Fruit fly (Drosophila melanogaster) whole organism, embryonic: ENCODE data around the gene Osi17.
A peak's percentile ranks its signal among the peaks of the same experiment; 100 is the strongest.

Source experiments
- Atf3 ChIP-seq: fragments of 200-800 bp; sonication (Bioruptor generic); optimal IDR thresholded peaks from 3 replicates; lab custom pipeline; 2016; ENCODE audit warnings: missing biosample characterization, missing genetic modification characterization
- Atf6 ChIP-seq: fragments of 200-800 bp; sonication (Bioruptor generic); IDR thresholded peaks from 2 replicates; pipeline ENCODE4 v1.3.6; 2022; ENCODE audit warnings: missing biosample characterization, missing genetic modification characterization
- Bgb ChIP-seq: fragments of 200-800 bp; sonication (Bioruptor generic); IDR thresholded peaks from 2 replicates; pipeline ENCODE4 v1.3.6; 2022; ENCODE audit warnings: missing biosample characterization, missing genetic modification characterization; ENCODE audit not compliant: partially characterized antibody
- CG10147 ChIP-seq: fragments of 200-800 bp; sonication (Bioruptor generic); optimal IDR thresholded peaks from 2 replicates; lab custom pipeline; 2019; ENCODE audit warnings: missing biosample characterization, mild to moderate bottlenecking, missing genetic modification characterization, moderate library complexity
- CG10274 ChIP-seq: fragments of 200-800 bp; sonication (Bioruptor generic); optimal IDR thresholded peaks from 3 replicates; lab custom pipeline; 2017; ENCODE audit warnings: missing biosample characterization, mild to moderate bottlenecking, missing genetic modification characterization
- CG12236 ChIP-seq: fragments of 200-800 bp; sonication (Bioruptor generic); optimal IDR thresholded peaks from 2 replicates; lab custom pipeline; 2016; ENCODE audit warnings: missing biosample characterization, missing genetic modification characterization
- CG12744 ChIP-seq: fragments of 200-800 bp; sonication (Bioruptor generic); optimal IDR thresholded peaks from 2 replicates; lab custom pipeline; 2016; ENCODE audit warnings: missing biosample characterization, missing genetic modification characterization
- CG15479 ChIP-seq: fragments of 200-800 bp; sonication (Bioruptor generic); optimal IDR thresholded peaks from 3 replicates; lab custom pipeline; 2019; ENCODE audit warnings: missing biosample characterization, mild to moderate bottlenecking, missing genetic modification characterization, moderate library complexity
- CG1602 ChIP-seq: fragments of 200-800 bp; sonication (Bioruptor generic); optimal IDR thresholded peaks from 3 replicates; lab custom pipeline; 2016; ENCODE audit warnings: missing biosample characterization, missing genetic modification characterization
- CG1603 ChIP-seq: fragments of 200-800 bp; sonication (Bioruptor generic); optimal IDR thresholded peaks from 2 replicates; lab custom pipeline; 2019; ENCODE audit warnings: missing biosample characterization, mild to moderate bottlenecking, missing genetic modification characterization, moderate library complexity
- CG17186 ChIP-seq: fragments of 200-800 bp; sonication (Bioruptor generic); optimal IDR thresholded peaks from 3 replicates; lab custom pipeline; 2017; ENCODE audit warnings: missing biosample characterization, missing genetic modification reagents, missing genetic modification characterization
- CG17361 ChIP-seq: fragments of 200-800 bp; sonication (Bioruptor generic); IDR thresholded peaks from 3 replicates; pipeline ENCODE4 v1.3.6; 2022; ENCODE audit warnings: missing biosample characterization, missing genetic modification characterization
- CG17385 ChIP-seq: fragments of 200-800 bp; sonication (Bioruptor generic); optimal IDR thresholded peaks from 3 replicates; lab custom pipeline; 2018; ENCODE audit warnings: missing biosample characterization, mild to moderate bottlenecking, missing genetic modification characterization
- CG18476 ChIP-seq: fragments of 200-800 bp; sonication (Bioruptor generic); optimal IDR thresholded peaks from 2 replicates; lab custom pipeline; 2016; ENCODE audit warnings: missing biosample characterization, mild to moderate bottlenecking, missing genetic modification characterization
- CG18599 ChIP-seq: fragments of 200-800 bp; sonication (Bioruptor generic); optimal IDR thresholded peaks from 3 replicates; lab custom pipeline; 2017; ENCODE audit warnings: missing biosample characterization, missing genetic modification characterization, mild to moderate bottlenecking, moderate library complexity, missing genetic modification reagents
- CG2116 ChIP-seq: fragments of 200-800 bp; sonication (Bioruptor generic); optimal IDR thresholded peaks from 3 replicates; lab custom pipeline; 2018; ENCODE audit warnings: missing biosample characterization, mild to moderate bottlenecking, missing genetic modification characterization
- CG33557 ChIP-seq: fragments of 200-800 bp; sonication (Bioruptor generic); optimal IDR thresholded peaks from 2 replicates; lab custom pipeline; 2019; ENCODE audit warnings: missing biosample characterization, mild to moderate bottlenecking, missing genetic modification characterization, moderate library complexity
- CG6854 ChIP-seq: fragments of 200-800 bp; sonication (Bioruptor generic); optimal IDR thresholded peaks from 3 replicates; lab custom pipeline; 2017; ENCODE audit warnings: missing biosample characterization, mild to moderate bottlenecking, missing genetic modification characterization
- CG7928 ChIP-seq: fragments of 200-800 bp; sonication (Bioruptor generic); optimal IDR thresholded peaks from 2 replicates; lab custom pipeline; 2017; ENCODE audit warnings: missing biosample characterization, mild to moderate bottlenecking, missing genetic modification characterization
- CG8089 ChIP-seq: fragments of 200-800 bp; sonication (Bioruptor generic); optimal IDR thresholded peaks from 3 replicates; lab custom pipeline; 2016; ENCODE audit warnings: missing biosample characterization, missing genetic modification characterization
- CG9437 ChIP-seq: fragments of 200-800 bp; sonication (Bioruptor generic); optimal IDR thresholded peaks from 2 replicates; lab custom pipeline; 2018; ENCODE audit warnings: missing biosample characterization, mild to moderate bottlenecking, missing genetic modification characterization
- CG9876 ChIP-seq: fragments of 200-800 bp; sonication (Bioruptor generic); optimal IDR thresholded peaks from 2 replicates; lab custom pipeline; 2016; ENCODE audit warnings: missing biosample characterization, missing genetic modification characterization
- Camta ChIP-seq: fragments of 200-800 bp; sonication (Bioruptor generic); optimal IDR thresholded peaks from 2 replicates; lab custom pipeline; 2016; ENCODE audit warnings: missing biosample characterization, missing genetic modification characterization
- Dp ChIP-seq: fragments of 200-800 bp; sonication (Bioruptor generic); optimal IDR thresholded peaks from 2 replicates; lab custom pipeline; 2018; ENCODE audit warnings: missing biosample characterization, mild to moderate bottlenecking, missing genetic modification characterization, moderate library complexity
- Hr51 ChIP-seq, 2 experiments: fragments of 200-800 bp; sonication (Bioruptor generic); optimal IDR thresholded peaks; 2 replicates in 1 of 2; 3 replicates in 1 of 2; lab custom pipeline; 2016 to 2018; ENCODE audit warnings: missing biosample characterization in 2 of 2, missing genetic modification characterization in 2 of 2, mild to moderate bottlenecking in 1 of 2, moderate library complexity in 1 of 2
- Lim3 ChIP-seq: fragments of 200-800 bp; sonication (Bioruptor generic); IDR thresholded peaks from 2 replicates; pipeline ENCODE4 v1.3.6; 2022; ENCODE audit warnings: missing biosample characterization, missing genetic modification characterization
- Lpt ChIP-seq: fragments of >200 bp; optimal IDR thresholded peaks from 2 replicates; lab custom pipeline; 2018; ENCODE audit warnings: missing biosample characterization, missing genetic modification characterization
- MTF-1 ChIP-seq: fragments of 200-800 bp; sonication (Bioruptor generic); optimal IDR thresholded peaks from 2 replicates; lab custom pipeline; 2018; ENCODE audit warnings: missing biosample characterization, mild to moderate bottlenecking, missing genetic modification characterization, borderline replicate concordance
- Meics ChIP-seq: fragments of 200-800 bp; sonication (Bioruptor generic); optimal IDR thresholded peaks from 2 replicates; lab custom pipeline; 2017; ENCODE audit warnings: missing biosample characterization, mild to moderate bottlenecking, missing genetic modification characterization
- Mes4 ChIP-seq: fragments of 200-800 bp; sonication (Bioruptor generic); optimal IDR thresholded peaks from 2 replicates; lab custom pipeline; 2016; ENCODE audit warnings: missing biosample characterization, missing genetic modification characterization
- ase ChIP-seq: fragments of 200-800 bp; sonication (Bioruptor generic); IDR thresholded peaks from 3 replicates; pipeline ENCODE4 v1.3.6; 2022; ENCODE audit warnings: missing biosample characterization, missing genetic modification characterization
- ato ChIP-seq: fragments of 200-800 bp; sonication (Bioruptor generic); IDR thresholded peaks from 2 replicates; pipeline ENCODE4 v1.3.6; 2022; ENCODE audit warnings: missing biosample characterization, missing genetic modification characterization; ENCODE audit not compliant: partially characterized antibody
- bigmax ChIP-seq: fragments of 200-800 bp; sonication (Bioruptor generic); optimal IDR thresholded peaks from 2 replicates; lab custom pipeline; 2018; ENCODE audit warnings: missing biosample characterization, mild to moderate bottlenecking, missing genetic modification characterization
- cg ChIP-seq: fragments of 200-800 bp; sonication (Bioruptor generic); optimal IDR thresholded peaks from 3 replicates; lab custom pipeline; 2019; ENCODE audit warnings: missing biosample characterization, mild to moderate bottlenecking, missing genetic modification characterization, moderate library complexity
- cwo ChIP-seq: fragments of 200-800 bp; sonication (Bioruptor generic); optimal IDR thresholded peaks from 3 replicates; lab custom pipeline; 2017; ENCODE audit warnings: missing biosample characterization, missing genetic modification characterization, mild to moderate bottlenecking, moderate library complexity, missing genetic modification reagents
- dan ChIP-seq: fragments of 200-800 bp; sonication (Bioruptor generic); IDR thresholded peaks from 2 replicates; pipeline ENCODE4 v1.3.6; 2022; ENCODE audit warnings: missing biosample characterization, missing genetic modification characterization
- ewg ChIP-seq: fragments of 200-800 bp; sonication (Bioruptor generic); optimal IDR thresholded peaks from 3 replicates; lab custom pipeline; 2017; ENCODE audit warnings: mild to moderate bottlenecking, missing biosample characterization, missing genetic modification reagents, missing genetic modification characterization
- lmd ChIP-seq: fragments of 200-800 bp; sonication (Bioruptor generic); IDR thresholded peaks from 2 replicates; pipeline ENCODE4 v1.3.6; 2022; ENCODE audit warnings: missing biosample characterization, missing genetic modification characterization
- lov ChIP-seq, 2 experiments: fragments of 200-800 bp in 1 of 2; fragments of >200 bp in 1 of 2; sonication (Bioruptor generic) in 1 of 2; IDR thresholded peaks in 1 of 2; optimal IDR thresholded peaks in 1 of 2; 2 replicates in 1 of 2; 3 replicates in 1 of 2; pipeline versions ENCODE4 v1.3.6 to Lab custom; 2017 to 2022; ENCODE audit warnings: missing biosample characterization in 1 of 2, missing genetic modification characterization in 1 of 2
- mam ChIP-seq: fragments of 200-800 bp; sonication (Bioruptor generic); optimal IDR thresholded peaks from 3 replicates; lab custom pipeline; 2016; ENCODE audit warnings: missing biosample characterization, missing genetic modification characterization
- nerfin-2 ChIP-seq: fragments of 200-800 bp; sonication (Bioruptor generic); IDR thresholded peaks from 2 replicates; pipeline ENCODE4 v1.3.6; 2022; ENCODE audit warnings: missing biosample characterization, missing genetic modification characterization; ENCODE audit not compliant: partially characterized antibody
- odd ChIP-seq: fragments of 200-800 bp; sonication (Bioruptor generic); optimal IDR thresholded peaks from 2 replicates; lab custom pipeline; 2017; ENCODE audit warnings: missing biosample characterization, mild to moderate bottlenecking, missing genetic modification characterization
- rib ChIP-seq: fragments of 200-800 bp; sonication (Bioruptor generic); IDR thresholded peaks from 2 replicates; pipeline ENCODE4 v1.3.6; 2022; ENCODE audit warnings: missing biosample characterization, missing genetic modification characterization
- salm ChIP-seq: fragments of 200-800 bp; sonication (Bioruptor generic); optimal IDR thresholded peaks from 2 replicates; lab custom pipeline; 2018; ENCODE audit warnings: missing biosample characterization, mild to moderate bottlenecking, missing genetic modification characterization
- slp2 ChIP-seq: fragments of 200-800 bp; sonication (Bioruptor generic); optimal IDR thresholded peaks from 2 replicates; lab custom pipeline; 2016; ENCODE audit warnings: missing biosample characterization, missing genetic modification characterization
- sna ChIP-seq: fragments of 200-800 bp; sonication (Bioruptor generic); IDR thresholded peaks from 2 replicates; pipeline ENCODE4 v1.3.6; 2022; ENCODE audit warnings: missing biosample characterization, missing genetic modification characterization; ENCODE audit not compliant: partially characterized antibody
- ssp ChIP-seq: fragments of 200-800 bp; sonication (Bioruptor generic); IDR thresholded peaks from 2 replicates; pipeline ENCODE4 v1.3.6; 2022; ENCODE audit warnings: missing biosample characterization, missing genetic modification characterization
- stwl ChIP-seq: fragments of 200-800 bp; sonication (Bioruptor generic); optimal IDR thresholded peaks from 3 replicates; lab custom pipeline; 2018; ENCODE audit warnings: missing biosample characterization, mild to moderate bottlenecking, missing genetic modification characterization, moderate library complexity
- tgo ChIP-seq: fragments of 200-800 bp; sonication (Bioruptor generic); IDR thresholded peaks from 3 replicates; pipeline ENCODE4 v1.3.6; 2022; ENCODE audit warnings: missing biosample characterization, missing genetic modification characterization
- zfh1 ChIP-seq: fragments of 200-800 bp; sonication (Bioruptor generic); IDR thresholded peaks from 3 replicates; pipeline ENCODE4 v1.3.6; 2022; ENCODE audit warnings: missing biosample characterization, missing genetic modification characterization

Osi17 gene

DNA sequence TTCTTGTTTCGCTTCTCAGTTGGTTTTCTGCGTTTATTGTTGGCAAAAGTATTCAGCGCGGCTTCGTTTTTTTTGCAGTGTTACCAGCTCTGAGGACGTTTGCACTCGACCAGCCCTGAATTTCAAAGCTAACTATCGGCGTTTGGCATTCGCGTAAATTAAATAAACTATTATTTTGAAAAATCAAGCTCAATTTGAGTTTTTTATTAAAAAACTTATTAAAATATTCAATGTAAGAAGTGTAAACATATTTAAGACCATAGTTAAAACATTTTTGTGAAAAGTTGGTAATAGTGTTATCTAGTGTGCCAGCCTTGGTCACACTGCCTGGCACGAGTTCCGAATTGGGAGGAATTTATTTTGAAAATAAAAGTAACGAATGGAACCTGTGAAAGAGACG is 34.2 kb downstream of the Osi17 start, which contains the start of the genes SmD2 and CG18048 (continued):
- no peak for TF ChIP-seq MTF-1 (GFP tag; lab: Kevin White, UChicago)
- no peak for TF ChIP-seq cg (GFP tag; lab: Kevin White, UChicago)
- TF ChIP-seq CG7928, result peak; percentile 93
- no peak for TF ChIP-seq CG9437 (GFP tag; lab: Kevin White, UChicago)
- no peak for TF ChIP-seq CG15479 (GFP tag; lab: Kevin White, UChicago)
- TF ChIP-seq slp2 (GFP tag; lab: Kevin White, UChicago), result no peak
- no peak for TF ChIP-seq CG12744 (GFP tag; lab: Kevin White, UChicago)
- no peak for TF ChIP-seq CG18599 (GFP tag; lab: Kevin White, UChicago)
- TF ChIP-seq Meics (GFP tag; lab: Kevin White, UChicago), result peak; percentile 13
- TF ChIP-seq stwl (tag; lab: Kevin White, UChicago), result peak; percentile 83
- TF ChIP-seq salm, result no peak
- TF ChIP-seq ato (GFP tag; lab: Robert Waterston, UW), result no peak
- peak; percentile 71 for TF ChIP-seq Bgb (GFP tag; lab: Robert Waterston, UW)
- no peak for TF ChIP-seq CG18476 (GFP tag; lab: Kevin White, UChicago)
- TF ChIP-seq CG8089 (GFP tag; lab: Kevin White, UChicago), result no peak
- TF ChIP-seq Atf3 (GFP tag; lab: Kevin White, UChicago), result no peak
- no peak for TF ChIP-seq lmd (GFP tag; lab: Robert Waterston, UW)
- TF ChIP-seq mam, result no peak
- TF ChIP-seq CG33557 (GFP tag; lab: Kevin White, UChicago), result no peak
- no peak for TF ChIP-seq CG9876 (GFP tag; lab: Kevin White, UChicago)
- peak; percentile 56 for TF ChIP-seq Dp (GFP tag; lab: Kevin White, UChicago)
- peak; percentile 72 for TF ChIP-seq sna
- no peak for TF ChIP-seq lov (optimal IDR thresholded peaks at IDR 0.05; lab: Kevin White, UChicago)
- TF ChIP-seq lov (GFP tag; IDR thresholded peaks at IDR 0.05; lab: Robert Waterston, UW), result no peak
- TF ChIP-seq cwo (GFP tag; lab: Kevin White, UChicago), result no peak
- TF ChIP-seq Lim3, result no peak
- peak; percentile 54; the same call in 1 of the 2 replicates for TF ChIP-seq nerfin-2
- no peak for TF ChIP-seq CG1602 (GFP tag; lab: Kevin White, UChicago)
- TF ChIP-seq zfh1 (GFP tag; lab: Robert Waterston, UW), result no peak
- no peak for TF ChIP-seq rib (GFP tag; lab: Robert Waterston, UW)
- TF ChIP-seq Mes4 (GFP tag; lab: Kevin White, UChicago), result no peak
- TF ChIP-seq Atf6 (GFP tag; lab: Robert Waterston, UW), result no peak
- TF ChIP-seq Lpt (GFP tag; lab: Kevin White, UChicago), result no peak
- TF ChIP-seq tgo (GFP tag; lab: Robert Waterston, UW), result no peak
- peak; percentile 57; the same call in 1 of the 3 replicates for TF ChIP-seq CG17361 (GFP tag; lab: Robert Waterston, UW)
- peak; percentile 67 for TF ChIP-seq CG17186 (GFP tag; lab: Kevin White, UChicago)
- TF ChIP-seq Hr51 (GFP tag; optimal IDR thresholded peaks at IDR 0.05; lab: Kevin White, UChicago), result no peak
- TF ChIP-seq ssp, result no peak; the same call in 1 of the 2 replicates
- TF ChIP-seq CG6854 (GFP tag; lab: Kevin White, UChicago), result no peak
- TF ChIP-seq Camta (GFP tag; lab: Kevin White, UChicago), result no peak
- TF ChIP-seq ase (GFP tag; lab: Robert Waterston, UW), result no peak
- no peak for TF ChIP-seq ewg (GFP tag; lab: Kevin White, UChicago)
- no peak for TF ChIP-seq odd (GFP tag; lab: Kevin White, UChicago)
- TF ChIP-seq CG1603, result peak; percentile 13
- TF ChIP-seq CG17385 (GFP tag; lab: Kevin White, UChicago), result no peak
- no peak for TF ChIP-seq bigmax (GFP tag; lab: Kevin White, UChicago)
- TF ChIP-seq CG2116 (GFP tag; lab: Kevin White, UChicago), result peak; percentile 59
- no peak for TF ChIP-seq CG12236
- TF ChIP-seq CG10147 (GFP tag; lab: Kevin White, UChicago), result no peak
- no peak for TF ChIP-seq dan (GFP tag; lab: Robert Waterston, UW)
- no peak for TF ChIP-seq CG10274
